Fruit fly (Drosophila melanogaster) whole organism, embryonic: ENCODE data around the gene Glyat.

ENCODE experiments used
- Antp ChIP-seq: fragments of 200-800 bp; sonication (Bioruptor generic); optimal IDR thresholded peaks from 3 replicates; lab custom pipeline; 2016; ENCODE audit warnings: missing biosample characterization, missing genetic modification characterization
- Bgb ChIP-seq: fragments of 200-800 bp; sonication (Bioruptor generic); IDR thresholded peaks from 2 replicates; pipeline ENCODE4 v1.3.6; 2022; ENCODE audit warnings: missing biosample characterization, missing genetic modification characterization; ENCODE audit not compliant: partially characterized antibody
- CG10274 ChIP-seq: fragments of 200-800 bp; sonication (Bioruptor generic); optimal IDR thresholded peaks from 3 replicates; lab custom pipeline; 2017; ENCODE audit warnings: missing biosample characterization, mild to moderate bottlenecking, missing genetic modification characterization
- CG11093 ChIP-seq: fragments of 200-800 bp; sonication (Bioruptor generic); IDR thresholded peaks from 3 replicates; pipeline ENCODE4 v1.3.6; 2022; ENCODE audit warnings: missing biosample characterization, missing genetic modification characterization
- CG11696 ChIP-seq: fragments of 200-800 bp; sonication (Bioruptor generic); IDR thresholded peaks from 2 replicates; pipeline ENCODE4 v1.3.6; 2022; ENCODE audit warnings: missing biosample characterization, missing genetic modification characterization
- CG13894 ChIP-seq: fragments of 200-800 bp; sonication (Bioruptor generic); optimal IDR thresholded peaks from 3 replicates; lab custom pipeline; 2018; ENCODE audit warnings: missing biosample characterization, mild to moderate bottlenecking, missing genetic modification characterization, moderate library complexity
- CG14441 ChIP-seq: fragments of 200-800 bp; sonication (Bioruptor generic); IDR thresholded peaks from 2 replicates; pipeline ENCODE4 v1.3.6; 2022; ENCODE audit warnings: missing biosample characterization, missing genetic modification characterization
- CG16863 ChIP-seq: fragments of 200-800 bp; sonication (Bioruptor generic); optimal IDR thresholded peaks from 3 replicates; lab custom pipeline; 2016; ENCODE audit warnings: missing biosample characterization, missing genetic modification characterization
- CG18599 ChIP-seq: fragments of 200-800 bp; sonication (Bioruptor generic); optimal IDR thresholded peaks from 3 replicates; lab custom pipeline; 2017; ENCODE audit warnings: missing biosample characterization, missing genetic modification characterization, mild to moderate bottlenecking, moderate library complexity, missing genetic modification reagents
- CG2116 ChIP-seq: fragments of 200-800 bp; sonication (Bioruptor generic); optimal IDR thresholded peaks from 3 replicates; lab custom pipeline; 2018; ENCODE audit warnings: missing biosample characterization, mild to moderate bottlenecking, missing genetic modification characterization
- CG2199 ChIP-seq: fragments of 200-800 bp; sonication (Bioruptor generic); IDR thresholded peaks from 3 replicates; pipeline ENCODE4 v1.3.6; 2022; ENCODE audit warnings: missing biosample characterization, missing genetic modification characterization
- CG3838 ChIP-seq: fragments of 200-800 bp; sonication (Bioruptor generic); optimal IDR thresholded peaks from 3 replicates; lab custom pipeline; 2016; ENCODE audit warnings: missing biosample characterization, missing genetic modification characterization
- CG6683 ChIP-seq: fragments of 200-800 bp; sonication (Bioruptor generic); optimal IDR thresholded peaks from 2 replicates; lab custom pipeline; 2017; ENCODE audit warnings: missing biosample characterization, mild to moderate bottlenecking, missing genetic modification characterization, missing genetic modification reagents
- CG6765 ChIP-seq: fragments of 200-800 bp; sonication (Bioruptor generic); optimal IDR thresholded peaks from 3 replicates; lab custom pipeline; 2017; ENCODE audit warnings: missing biosample characterization, mild to moderate bottlenecking, missing genetic modification characterization
- CG7372 ChIP-seq: fragments of 200-800 bp; sonication (Bioruptor generic); IDR thresholded peaks from 2 replicates; pipeline ENCODE4 v1.3.6; 2022; ENCODE audit warnings: missing biosample characterization, missing genetic modification characterization
- CG7928 ChIP-seq: fragments of 200-800 bp; sonication (Bioruptor generic); optimal IDR thresholded peaks from 2 replicates; lab custom pipeline; 2017; ENCODE audit warnings: missing biosample characterization, mild to moderate bottlenecking, missing genetic modification characterization
- CG8359 ChIP-seq: fragments of 200-800 bp; sonication (Bioruptor generic); optimal IDR thresholded peaks from 2 replicates; lab custom pipeline; 2017; ENCODE audit warnings: missing biosample characterization, mild to moderate bottlenecking, missing genetic modification characterization, borderline replicate concordance
- CG8388 ChIP-seq: fragments of 200-800 bp; sonication (Bioruptor generic); optimal IDR thresholded peaks from 2 replicates; lab custom pipeline; 2019; ENCODE audit warnings: missing biosample characterization, mild to moderate bottlenecking, missing genetic modification characterization, moderate library complexity
- Camta ChIP-seq: fragments of 200-800 bp; sonication (Bioruptor generic); optimal IDR thresholded peaks from 2 replicates; lab custom pipeline; 2016; ENCODE audit warnings: missing biosample characterization, missing genetic modification characterization
- Dp ChIP-seq: fragments of 200-800 bp; sonication (Bioruptor generic); optimal IDR thresholded peaks from 2 replicates; lab custom pipeline; 2018; ENCODE audit warnings: missing biosample characterization, mild to moderate bottlenecking, missing genetic modification characterization, moderate library complexity
- Ets65A ChIP-seq: fragments of 200-800 bp; sonication (Bioruptor generic); peaks from one replicate; lab custom pipeline; 2016; ENCODE audit warnings: missing biosample characterization, missing genetic modification characterization
- Fer2 ChIP-seq: fragments of 200-800 bp; sonication (Bioruptor generic); optimal IDR thresholded peaks from 2 replicates; lab custom pipeline; 2018; ENCODE audit warnings: missing biosample characterization, mild to moderate bottlenecking, missing genetic modification characterization, moderate library complexity
- Med ChIP-seq: fragments of 200-800 bp; sonication (Bioruptor generic); peaks from one replicate; lab custom pipeline; 2016; ENCODE audit warnings: missing biosample characterization, missing genetic modification characterization, mild to moderate bottlenecking, inconsistent platforms, moderate library complexity
- NC2β ChIP-seq: fragments of 200-800 bp; sonication (Bioruptor generic); optimal IDR thresholded peaks from 2 replicates; lab custom pipeline; 2016; ENCODE audit warnings: missing biosample characterization, missing genetic modification characterization
- Neu2 ChIP-seq: fragments of 200-800 bp; sonication (Bioruptor generic); optimal IDR thresholded peaks from 3 replicates; lab custom pipeline; 2016; ENCODE audit warnings: missing biosample characterization, missing genetic modification characterization, borderline replicate concordance
- Opbp ChIP-seq: fragments of 200-800 bp; sonication (Bioruptor generic); IDR thresholded peaks from 3 replicates; pipeline ENCODE4 v1.3.6; 2022; ENCODE audit warnings: missing biosample characterization, missing genetic modification characterization; ENCODE audit not compliant: partially characterized antibody
- aop ChIP-seq: fragments of 200-800 bp; sonication (Bioruptor generic); IDR thresholded peaks from 2 replicates; pipeline ENCODE4 v1.3.6; 2022; ENCODE audit warnings: missing biosample characterization, missing genetic modification characterization
- chm ChIP-seq: fragments of 200-800 bp; sonication (Bioruptor generic); IDR thresholded peaks from 2 replicates; pipeline ENCODE4 v1.3.6; 2022; ENCODE audit warnings: missing biosample characterization, missing genetic modification characterization
- croc ChIP-seq: fragments of 200-800 bp; sonication (Bioruptor generic); conservative IDR thresholded peaks from 3 replicates; pipeline ENCODE4 v1.3.6; 2022; ENCODE audit warnings: missing biosample characterization, missing genetic modification characterization
- dati ChIP-seq: fragments of 200-800 bp; sonication (Bioruptor generic); IDR thresholded peaks from 2 replicates; pipeline ENCODE4 v1.3.6; 2022; ENCODE audit warnings: missing biosample characterization, missing genetic modification characterization
- dm ChIP-seq: fragments of 200-800 bp; sonication (Bioruptor generic); optimal IDR thresholded peaks from 3 replicates; lab custom pipeline; 2016; ENCODE audit warnings: missing biosample characterization, missing genetic modification characterization
- dmrt99B ChIP-seq: fragments of 200-800 bp; sonication (Bioruptor generic); optimal IDR thresholded peaks from 2 replicates; lab custom pipeline; 2018; ENCODE audit warnings: missing biosample characterization, mild to moderate bottlenecking, missing genetic modification characterization, moderate library complexity
- dysf ChIP-seq: fragments of 200-800 bp; sonication (Bioruptor generic); IDR thresholded peaks from 3 replicates; pipeline ENCODE4 v1.3.6; 2022; ENCODE audit warnings: missing biosample characterization, missing genetic modification characterization
- en ChIP-seq: fragments of 200-800 bp; sonication (Bioruptor generic); optimal IDR thresholded peaks from 2 replicates; lab custom pipeline; 2016; ENCODE audit warnings: missing biosample characterization, missing genetic modification characterization
- fru ChIP-seq: fragments of >200 bp; optimal IDR thresholded peaks from 2 replicates; lab custom pipeline; 2017
- gcm ChIP-seq: fragments of 200-800 bp; sonication (Bioruptor generic); optimal IDR thresholded peaks from 2 replicates; lab custom pipeline; 2019; ENCODE audit warnings: missing biosample characterization, mild to moderate bottlenecking, missing genetic modification characterization, moderate library complexity
- gt ChIP-seq: fragments of 200-800 bp; sonication (Bioruptor generic); IDR thresholded peaks from 2 replicates; pipeline ENCODE4 v1.3.6; 2022; ENCODE audit warnings: missing biosample characterization, missing genetic modification characterization
- ham ChIP-seq: fragments of 200-800 bp; sonication (Bioruptor generic); IDR thresholded peaks from 2 replicates; pipeline ENCODE4 v1.3.6; 2022; ENCODE audit warnings: missing biosample characterization, missing genetic modification characterization
- her ChIP-seq: fragments of 200-800 bp; sonication (Bioruptor generic); optimal IDR thresholded peaks from 2 replicates; lab custom pipeline; 2016; ENCODE audit warnings: missing biosample characterization, missing genetic modification characterization
- hth ChIP-seq: fragments of >200 bp; optimal IDR thresholded peaks from 2 replicates; lab custom pipeline; 2017; ENCODE audit warnings: inconsistent platforms
- inv ChIP-seq: fragments of 200-800 bp; sonication (Bioruptor generic); IDR thresholded peaks from 2 replicates; pipeline ENCODE4 v1.3.6; 2022; ENCODE audit warnings: missing biosample characterization, missing genetic modification characterization; ENCODE audit not compliant: partially characterized antibody
- jigr1 ChIP-seq: fragments of 200-800 bp; sonication (Bioruptor generic); IDR thresholded peaks from 3 replicates; pipeline ENCODE4 v1.3.6; 2022; ENCODE audit warnings: missing biosample characterization, missing genetic modification characterization
- kah ChIP-seq: fragments of 200-800 bp; sonication (Bioruptor generic); optimal IDR thresholded peaks from 2 replicates; lab custom pipeline; 2018; ENCODE audit warnings: missing biosample characterization, mild to moderate bottlenecking, missing genetic modification characterization
- lab ChIP-seq: fragments of 200-800 bp; sonication (Bioruptor generic); optimal IDR thresholded peaks from 3 replicates; lab custom pipeline; 2017; ENCODE audit warnings: missing biosample characterization, missing genetic modification characterization, mild to moderate bottlenecking, moderate library complexity, missing genetic modification reagents
- pnt ChIP-seq: fragments of 200-800 bp; sonication (Bioruptor generic); optimal IDR thresholded peaks from 3 replicates; lab custom pipeline; 2016; ENCODE audit warnings: missing biosample characterization, missing genetic modification characterization
- prd ChIP-seq, 3 experiments: fragments of >200 bp in 2 of 3; fragments of 200-800 bp in 1 of 3; sonication (Bioruptor generic) in 1 of 3; optimal IDR thresholded peaks in 2 of 3; IDR thresholded peaks in 1 of 3; 2 replicates in 2 of 3; 3 replicates in 1 of 3; pipeline versions ENCODE4 v1.3.6 to Lab custom; 2017 to 2022; ENCODE audit warnings: missing biosample characterization in 1 of 3, missing genetic modification characterization in 1 of 3
- ranshi ChIP-seq: fragments of 200-800 bp; sonication (Bioruptor generic); IDR thresholded peaks from 2 replicates; pipeline ENCODE4 v1.3.6; 2022; ENCODE audit warnings: missing biosample characterization, missing genetic modification characterization
- shn ChIP-seq: fragments of 200-800 bp; sonication (Bioruptor generic); optimal IDR thresholded peaks from 3 replicates; lab custom pipeline; 2016; ENCODE audit warnings: missing biosample characterization, missing genetic modification characterization
- ssp ChIP-seq: fragments of 200-800 bp; sonication (Bioruptor generic); IDR thresholded peaks from 2 replicates; pipeline ENCODE4 v1.3.6; 2022; ENCODE audit warnings: missing biosample characterization, missing genetic modification characterization
- toy ChIP-seq: fragments of 200-800 bp; sonication (Bioruptor generic); IDR thresholded peaks from 2 replicates; pipeline ENCODE4 v1.3.6; 2022; ENCODE audit warnings: missing biosample characterization, missing genetic modification characterization
- wor ChIP-seq: fragments of 200-800 bp; sonication (Bioruptor generic); IDR thresholded peaks from 2 replicates; pipeline ENCODE4 v1.3.6; 2022; ENCODE audit warnings: missing biosample characterization, missing genetic modification characterization
- zen ChIP-seq: fragments of 200-800 bp; sonication (Bioruptor generic); optimal IDR thresholded peaks from 3 replicates; lab custom pipeline; 2018; ENCODE audit warnings: missing biosample characterization, mild to moderate bottlenecking, missing genetic modification characterization, moderate library complexity

Glyat gene

DNA sequence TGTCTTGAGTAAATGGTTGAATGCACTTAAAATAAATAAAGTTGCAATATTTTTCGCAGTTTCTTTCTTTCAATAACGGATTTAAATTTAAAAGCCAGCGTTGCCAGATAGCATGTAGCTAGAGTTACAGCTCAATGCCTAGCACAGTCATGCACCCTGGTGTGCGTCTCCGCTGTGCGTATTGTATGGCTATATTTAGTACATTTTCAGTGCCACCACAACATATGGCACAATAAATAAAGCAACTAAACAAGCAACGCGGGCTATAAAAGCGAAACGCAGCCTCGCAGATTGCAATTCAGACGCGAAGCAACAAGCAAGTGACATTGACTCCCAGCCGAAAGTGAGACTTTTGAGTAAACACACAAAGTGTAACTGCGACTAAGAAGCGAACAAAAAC, 11.8 kb downstream of the Glyat start, which contains the start of gene Sirup (continued):
- TF ChIP-seq gcm (GFP tag; lab: Kevin White, UChicago) (peak; percentile 3), CG3838 (peak; percentile 43), Opbp (GFP tag; lab: Robert Waterston, UW) (peak; percentile 80), CG10274 (no peak), CG8388 (GFP tag; lab: Kevin White, UChicago) (no peak), CG7928 (no peak), ssp (GFP tag; lab: Robert Waterston, UW) (peak; percentile 19; the same call in 1 of the 2 replicates), CG6765 (GFP tag; lab: Kevin White, UChicago) (no peak), Med (GFP tag; lab: Kevin White, UChicago) (peak; percentile 56), gt (GFP tag; lab: Robert Waterston, UW) (no peak), Fer2 (no peak), CG11696 (GFP tag; lab: Robert Waterston, UW) (no peak), croc (GFP tag; lab: Robert Waterston, UW) (no peak), CG2116 (GFP tag; lab: Kevin White, UChicago) (peak; percentile 47), Dp (GFP tag; lab: Kevin White, UChicago) (peak; percentile 81), prd (optimal IDR thresholded peaks at IDR 0.05; lab: Kevin White, UChicago) (no peak), prd (GFP tag; IDR thresholded peaks at IDR 0.05; lab: Robert Waterston, UW) (peak; percentile 19; the same call in 1 of the 3 replicates), CG6683 (GFP tag; lab: Kevin White, UChicago) (no peak), Camta (GFP tag; lab: Kevin White, UChicago) (no peak), dmrt99B (tag; lab: Kevin White, UChicago) (no peak), lab (GFP tag; lab: Kevin White, UChicago) (no peak), ranshi (GFP tag; lab: Robert Waterston, UW) (no peak), Antp (GFP tag; lab: Kevin White, UChicago) (no peak), NC2β (peak; percentile 18), shn (GFP tag; lab: Kevin White, UChicago) (no peak), Neu2 (no peak), CG14441 (GFP tag; lab: Robert Waterston, UW) (0 out of 2 replicates have a peak, but pooled peaks have one; percentile 9), Ets65A (GFP tag; lab: Kevin White, UChicago) (no peak), dysf (GFP tag; lab: Robert Waterston, UW) (no peak), CG16863 (GFP tag; lab: Kevin White, UChicago) (no peak), Bgb (GFP tag; lab: Robert Waterston, UW) (peak; percentile 55; the same call in 1 of the 2 replicates), aop (GFP tag; lab: Robert Waterston, UW) (no peak), toy (no peak), CG2199 (peak; percentile 89), CG8359 (GFP tag; lab: Kevin White, UChicago) (no peak), CG13894 (peak; percentile 35), inv (GFP tag; lab: Robert Waterston, UW) (no peak), CG11093 (GFP tag; lab: Robert Waterston, UW) (no peak), wor (GFP tag; lab: Robert Waterston, UW) (no peak), dati (no peak), hth (no peak), ham (GFP tag; lab: Robert Waterston, UW) (no peak), zen (tag; lab: Kevin White, UChicago) (no peak), en (no peak), fru (lab: Kevin White, UChicago) (no peak), chm (GFP tag; lab: Robert Waterston, UW) (no peak), CG18599 (no peak), kah (no peak), her (GFP tag; lab: Kevin White, UChicago) (no peak), dm (GFP tag; lab: Kevin White, UChicago) (peak; percentile 18), pnt (GFP tag; lab: Kevin White, UChicago) (no peak), CG7372 (GFP tag; lab: Robert Waterston, UW) (peak; percentile 40; the same call in 1 of the 2 replicates), jigr1 (GFP tag; lab: Robert Waterston, UW) (no peak)
